Fruit fly (Drosophila melanogaster) whole organism, embryonic: ENCODE results near the gene CG14079.

ENCODE experiments used
- Abd-B ChIP-seq: fragments of 200-800 bp; sonication (Bioruptor generic); optimal IDR thresholded peaks from 2 replicates; lab custom pipeline; 2018; ENCODE audit warnings: missing biosample characterization, mild to moderate bottlenecking, missing genetic modification characterization, moderate library complexity
- Ada2b ChIP-seq: fragments of 200-800 bp; sonication (Bioruptor generic); IDR thresholded peaks from 2 replicates; pipeline ENCODE4 v1.3.6; 2022; ENCODE audit warnings: missing biosample characterization, missing genetic modification characterization
- Bgb ChIP-seq: fragments of 200-800 bp; sonication (Bioruptor generic); IDR thresholded peaks from 2 replicates; pipeline ENCODE4 v1.3.6; 2022; ENCODE audit warnings: missing biosample characterization, missing genetic modification characterization; ENCODE audit not compliant: partially characterized antibody
- CG10321 ChIP-seq: fragments of 200-800 bp; sonication (Bioruptor generic); IDR thresholded peaks from 2 replicates; pipeline ENCODE4 v1.3.6; 2022; ENCODE audit warnings: missing biosample characterization, missing genetic modification characterization
- CG11695 ChIP-seq: fragments of 200-800 bp; sonication (Bioruptor generic); IDR thresholded peaks from 3 replicates; pipeline ENCODE4 v1.3.6; 2022; ENCODE audit warnings: missing biosample characterization, missing genetic modification characterization
- CG12071 ChIP-seq: fragments of 200-800 bp; sonication (Bioruptor generic); optimal IDR thresholded peaks from 3 replicates; lab custom pipeline; 2018; ENCODE audit warnings: missing biosample characterization, mild to moderate bottlenecking, missing genetic modification characterization
- CG13296 ChIP-seq: fragments of 200-800 bp; sonication (Bioruptor generic); optimal IDR thresholded peaks from 3 replicates; lab custom pipeline; 2018; ENCODE audit warnings: missing biosample characterization, mild to moderate bottlenecking, missing genetic modification characterization
- CG13894 ChIP-seq: fragments of 200-800 bp; sonication (Bioruptor generic); optimal IDR thresholded peaks from 3 replicates; lab custom pipeline; 2018; ENCODE audit warnings: missing biosample characterization, mild to moderate bottlenecking, missing genetic modification characterization, moderate library complexity
- CG15269 ChIP-seq: fragments of 200-800 bp; sonication (Bioruptor generic); optimal IDR thresholded peaks from 2 replicates; lab custom pipeline; 2018; ENCODE audit warnings: missing biosample characterization, mild to moderate bottlenecking, missing genetic modification characterization, moderate library complexity
- CG16779 ChIP-seq: fragments of 200-800 bp; sonication (Bioruptor generic); IDR thresholded peaks from 2 replicates; pipeline ENCODE4 v1.3.6; 2022; ENCODE audit warnings: missing biosample characterization, missing genetic modification characterization
- CG17385 ChIP-seq: fragments of 200-800 bp; sonication (Bioruptor generic); optimal IDR thresholded peaks from 3 replicates; lab custom pipeline; 2018; ENCODE audit warnings: missing biosample characterization, mild to moderate bottlenecking, missing genetic modification characterization
- CG2199 ChIP-seq: fragments of 200-800 bp; sonication (Bioruptor generic); IDR thresholded peaks from 3 replicates; pipeline ENCODE4 v1.3.6; 2022; ENCODE audit warnings: missing biosample characterization, missing genetic modification characterization
- CG31365 ChIP-seq: fragments of 200-800 bp; sonication (Bioruptor generic); optimal IDR thresholded peaks from 2 replicates; lab custom pipeline; 2018; ENCODE audit warnings: missing biosample characterization, mild to moderate bottlenecking, missing genetic modification characterization
- CG31388 ChIP-seq: fragments of 200-800 bp; sonication (Bioruptor generic); optimal IDR thresholded peaks from 2 replicates; lab custom pipeline; 2016; ENCODE audit warnings: missing biosample characterization, missing genetic modification characterization
- CG32772 ChIP-seq: fragments of 200-800 bp; sonication (Bioruptor generic); IDR thresholded peaks from 2 replicates; pipeline ENCODE4 v1.3.6; 2022; ENCODE audit warnings: missing biosample characterization, missing genetic modification characterization
- CG7928 ChIP-seq: fragments of 200-800 bp; sonication (Bioruptor generic); optimal IDR thresholded peaks from 2 replicates; lab custom pipeline; 2017; ENCODE audit warnings: missing biosample characterization, mild to moderate bottlenecking, missing genetic modification characterization
- CG8290 ChIP-seq, 3 experiments: fragments of 200-800 bp; sonication (Bioruptor generic); optimal IDR thresholded peaks; 2 replicates each; lab custom pipeline; 2016 to 2019; ENCODE audit warnings: missing biosample characterization in 3 of 3, missing genetic modification characterization in 3 of 3, mild to moderate bottlenecking in 2 of 3, moderate library complexity in 1 of 3
- CG9437 ChIP-seq: fragments of 200-800 bp; sonication (Bioruptor generic); optimal IDR thresholded peaks from 2 replicates; lab custom pipeline; 2018; ENCODE audit warnings: missing biosample characterization, mild to moderate bottlenecking, missing genetic modification characterization
- CG9609 ChIP-seq: fragments of 200-800 bp; sonication (Bioruptor generic); optimal IDR thresholded peaks from 3 replicates; lab custom pipeline; 2016; ENCODE audit warnings: missing biosample characterization, missing genetic modification characterization
- CG9817 ChIP-seq: fragments of 200-800 bp; sonication (Bioruptor generic); optimal IDR thresholded peaks from 2 replicates; lab custom pipeline; 2018; ENCODE audit warnings: missing biosample characterization, mild to moderate bottlenecking, missing genetic modification characterization, moderate library complexity
- D ChIP-seq, 2 experiments: fragments of 200-800 bp in 1 of 2; fragments of >200 bp in 1 of 2; sonication (Bioruptor generic) in 1 of 2; optimal IDR thresholded peaks; 2 replicates in 1 of 2; 3 replicates in 1 of 2; lab custom pipeline; 2017; ENCODE audit warnings: mild to moderate bottlenecking in 1 of 2, missing biosample characterization in 1 of 2, missing genetic modification characterization in 1 of 2, missing genetic modification reagents in 1 of 2
- Drgx ChIP-seq: fragments of 200-800 bp; sonication (Bioruptor generic); IDR thresholded peaks from 2 replicates; pipeline ENCODE4 v1.3.6; 2022; ENCODE audit warnings: missing biosample characterization, missing genetic modification characterization
- Hey ChIP-seq: fragments of 200-800 bp; sonication (Bioruptor generic); optimal IDR thresholded peaks from 3 replicates; lab custom pipeline; 2018; ENCODE audit warnings: missing biosample characterization, mild to moderate bottlenecking, missing genetic modification characterization
- Hsf ChIP-seq: fragments of 200-800 bp; sonication (Bioruptor generic); optimal IDR thresholded peaks from 3 replicates; lab custom pipeline; 2016; ENCODE audit warnings: missing biosample characterization, missing genetic modification characterization
- Mad ChIP-seq: fragments of 200-800 bp; sonication (Bioruptor generic); optimal IDR thresholded peaks from 2 replicates; lab custom pipeline; 2016; ENCODE audit warnings: missing biosample characterization, missing genetic modification characterization
- Neu2 ChIP-seq: fragments of 200-800 bp; sonication (Bioruptor generic); optimal IDR thresholded peaks from 3 replicates; lab custom pipeline; 2016; ENCODE audit warnings: missing biosample characterization, missing genetic modification characterization, borderline replicate concordance
- Pdp1 ChIP-seq, 2 experiments: fragments of 200-800 bp; sonication (Bioruptor generic); optimal IDR thresholded peaks; 3 replicates each; lab custom pipeline; 2016; ENCODE audit warnings: missing biosample characterization in 2 of 2, missing genetic modification characterization in 2 of 2, mild to moderate bottlenecking in 1 of 2, moderate library complexity in 1 of 2
- Ptx1 ChIP-seq: fragments of 200-800 bp; sonication (Bioruptor generic); IDR thresholded peaks from 2 replicates; pipeline ENCODE4 v1.3.6; 2022; ENCODE audit warnings: missing biosample characterization, missing genetic modification characterization
- Sry-δ ChIP-seq: fragments of 200-800 bp; sonication (Bioruptor generic); optimal IDR thresholded peaks from 2 replicates; lab custom pipeline; 2016; ENCODE audit warnings: missing biosample characterization, missing genetic modification characterization
- Ssrp ChIP-seq: fragments of 200-800 bp; sonication (Bioruptor generic); optimal IDR thresholded peaks from 2 replicates; lab custom pipeline; 2018; ENCODE audit warnings: missing biosample characterization, mild to moderate bottlenecking, missing genetic modification characterization, moderate library complexity
- Tbp ChIP-seq: fragments of >200 bp; optimal IDR thresholded peaks from 2 replicates; lab custom pipeline; 2018; ENCODE audit warnings: missing biosample characterization, missing genetic modification characterization
- ara ChIP-seq: fragments of 200-800 bp; sonication (Bioruptor generic); IDR thresholded peaks from 2 replicates; pipeline ENCODE4 v1.3.6; 2022; ENCODE audit warnings: missing biosample characterization, missing genetic modification characterization
- bowl ChIP-seq: fragments of 200-800 bp; sonication (Bioruptor generic); IDR thresholded peaks from 2 replicates; pipeline ENCODE4 v1.3.6; 2022; ENCODE audit warnings: missing biosample characterization, missing genetic modification characterization
- dmrt11E ChIP-seq: fragments of 200-800 bp; sonication (Bioruptor generic); optimal IDR thresholded peaks from 3 replicates; lab custom pipeline; 2018; ENCODE audit warnings: missing biosample characterization, mild to moderate bottlenecking, missing genetic modification characterization, moderate library complexity
- en ChIP-seq: fragments of 200-800 bp; sonication (Bioruptor generic); optimal IDR thresholded peaks from 2 replicates; lab custom pipeline; 2016; ENCODE audit warnings: missing biosample characterization, missing genetic modification characterization
- gsb ChIP-seq: fragments of 200-800 bp; sonication (Bioruptor generic); IDR thresholded peaks from 2 replicates; pipeline ENCODE4 v1.3.6; 2022; ENCODE audit warnings: missing biosample characterization, missing genetic modification characterization
- hkb ChIP-seq, 2 experiments: fragments of 200-800 bp in 1 of 2; fragments of >200 bp in 1 of 2; sonication (Bioruptor generic) in 1 of 2; IDR thresholded peaks in 1 of 2; optimal IDR thresholded peaks in 1 of 2; 2 replicates each; pipeline versions ENCODE4 v1.3.6 to Lab custom; 2017 to 2022; ENCODE audit warnings: missing biosample characterization in 1 of 2, missing genetic modification characterization in 1 of 2
- insv ChIP-seq, 2 experiments: fragments of 200-800 bp; sonication (Bioruptor generic); optimal IDR thresholded peaks; 3 replicates each; lab custom pipeline; 2016 to 2018; ENCODE audit warnings: missing biosample characterization in 2 of 2, missing genetic modification characterization in 2 of 2
- oc ChIP-seq: fragments of 200-800 bp; sonication (Bioruptor generic); optimal IDR thresholded peaks from 2 replicates; lab custom pipeline; 2018; ENCODE audit warnings: missing biosample characterization, mild to moderate bottlenecking, missing genetic modification characterization, moderate library complexity
- pb ChIP-seq: fragments of 200-800 bp; sonication (Bioruptor generic); optimal IDR thresholded peaks from 3 replicates; lab custom pipeline; 2016; ENCODE audit warnings: missing biosample characterization, missing genetic modification characterization
- rib ChIP-seq: fragments of 200-800 bp; sonication (Bioruptor generic); IDR thresholded peaks from 2 replicates; pipeline ENCODE4 v1.3.6; 2022; ENCODE audit warnings: missing biosample characterization, missing genetic modification characterization
- sens ChIP-seq: fragments of 200-800 bp; sonication (Bioruptor generic); peaks from one replicate; lab custom pipeline; 2016; ENCODE audit warnings: missing biosample characterization, missing genetic modification characterization
- so ChIP-seq: fragments of 200-800 bp; sonication (Bioruptor generic); IDR thresholded peaks from 3 replicates; pipeline ENCODE4 v1.3.6; 2022; ENCODE audit warnings: missing biosample characterization, missing genetic modification characterization
- zen ChIP-seq: fragments of 200-800 bp; sonication (Bioruptor generic); optimal IDR thresholded peaks from 3 replicates; lab custom pipeline; 2018; ENCODE audit warnings: missing biosample characterization, mild to moderate bottlenecking, missing genetic modification characterization, moderate library complexity

The CG14079 gene

dm6 chr3L:19062472-19063409 is 35.1 kb upstream of the CG14079 start, which contains the start of the genes Ugt316A1 and Sfxn2 (continued):
- TF ChIP-seq oc (tag; lab: Kevin White, UChicago), result peak; percentile 42
- peak; percentile 55 for TF ChIP-seq Ptx1 (GFP tag; lab: Robert Waterston, UW)
- TF ChIP-seq dmrt11E (tag; lab: Kevin White, UChicago), result peak; percentile 45
- no peak for TF ChIP-seq Neu2 (GFP tag; lab: Kevin White, UChicago)
- TF ChIP-seq CG9609 (GFP tag; lab: Kevin White, UChicago), result no peak

- TF ChIP-seq CG31365 (tag; lab: Kevin White, UChicago) (no peak), CG11695 (GFP tag; lab: Robert Waterston, UW) (0 out of 3 replicates have a peak, but pooled peaks have one; percentile 24), CG10321 (no peak), en (GFP tag; lab: Kevin White, UChicago) (no peak), zen (tag; lab: Kevin White, UChicago) (no peak), insv (GFP tag; optimal IDR thresholded peaks at IDR 0.05; lab: Kevin White, UChicago) (peak in 1 of 2 experiments; percentile 75), dmrt11E (tag; lab: Kevin White, UChicago) (no peak), CG17385 (GFP tag; lab: Kevin White, UChicago) (peak; percentile 84), Pdp1 (GFP tag; optimal IDR thresholded peaks at IDR 0.05; lab: Kevin White, UChicago) (peak in 1 of 2 experiments; percentile 94), Mad (no peak), CG2199 (GFP tag; lab: Robert Waterston, UW) (no peak), Ssrp (tag; lab: Kevin White, UChicago) (no peak), Hsf (GFP tag; lab: Kevin White, UChicago) (no peak), Sry-δ (GFP tag; lab: Kevin White, UChicago) (no peak), Ada2b (GFP tag; lab: Robert Waterston, UW) (no peak), Hey (no peak), CG7928 (GFP tag; lab: Kevin White, UChicago) (peak; percentile 14), Bgb (0 out of 2 replicates have a peak, but pooled peaks have one; percentile 12), rib (GFP tag; lab: Robert Waterston, UW) (no peak), Abd-B (GFP tag; lab: Kevin White, UChicago) (no peak), pb (GFP tag; lab: Kevin White, UChicago) (no peak), sens (GFP tag; lab: Kevin White, UChicago) (no peak), Drgx (GFP tag; lab: Robert Waterston, UW) (peak; percentile 27; the same call in 1 of the 2 replicates), so (GFP tag; lab: Robert Waterston, UW) (0 out of 3 replicates have a peak, but pooled peaks have one; percentile 55), CG16779 (no peak), gsb (no peak), CG9437 (GFP tag; lab: Kevin White, UChicago) (peak; percentile 62)
Observed at dm6 chr3L:19063410-19063752, 34.4 kb upstream of the CG14079 start.

- TF ChIP-seq CG15269 (tag; lab: Kevin White, UChicago) (peak; percentile 46), bowl (GFP tag; lab: Robert Waterston, UW) (no peak), Tbp (GFP tag; lab: Kevin White, UChicago) (no peak), D (optimal IDR thresholded peaks at IDR 0.05; lab: Kevin White, UChicago) (no peak), D (GFP tag; optimal IDR thresholded peaks at IDR 0.05; lab: Kevin White, UChicago) (peak; percentile 6), ara (GFP tag; lab: Robert Waterston, UW) (no peak), CG13296 (GFP tag; lab: Kevin White, UChicago) (peak; percentile 3), CG31388 (GFP tag; lab: Kevin White, UChicago) (no peak), CG8290 (GFP tag; optimal IDR thresholded peaks at IDR 0.05; lab: Kevin White, UChicago) (no peak), CG8290 (tag; optimal IDR thresholded peaks at IDR 0.05; lab: Kevin White, UChicago) (peak in 1 of 2 experiments; percentile 21), hkb (optimal IDR thresholded peaks at IDR 0.05; lab: Kevin White, UChicago) (no peak), hkb (GFP tag; IDR thresholded peaks at IDR 0.05; lab: Robert Waterston, UW) (0 out of 2 replicates have a peak, but pooled peaks have one; percentile 21), CG32772 (GFP tag; lab: Robert Waterston, UW) (no peak), CG13894 (tag; lab: Kevin White, UChicago) (peak; percentile 78), CG12071 (no peak), CG9817 (tag; lab: Kevin White, UChicago) (peak; percentile 21)
Observed at dm6 chr3L:19071173-19071844, 26.5 kb upstream of the CG14079 start.
